Worm (Caenorhabditis elegans): ENCODE data around the gene hpo-30.

ce11 chrV:12283187-12283586, 27.0 kb downstream of the hpo-30 start, which contains the start of gene F55C5.10:
- TF ChIP-seq C17E4.6 (GFP tag; IDR thresholded peaks at IDR 0.05) (no peak), B0336.3 (GFP tag; IDR thresholded peaks at IDR 0.05) (no peak), hsf-1 (GFP tag; IDR thresholded peaks at IDR 0.05) (no peak), dox-1 (GFP tag; IDR thresholded peaks at IDR 0.05) (no peak), pha-4 (tag; optimal IDR thresholded peaks at IDR 0.05) (no peak), F33H1.4 (GFP tag; IDR thresholded peaks at IDR 0.05) (no peak), ama-1 (optimal IDR thresholded peaks at IDR 0.05) (no peak), ama-1 (GFP tag; optimal IDR thresholded peaks at IDR 0.05) (no peak), B0019.2 (GFP tag; conservative IDR thresholded peaks at IDR 0.05) (no peak), madf-10 (tag; optimal IDR thresholded peaks at IDR 0.05) (no peak), attf-3 (GFP tag; conservative IDR thresholded peaks at IDR 0.05) (no peak)
